Fruit fly (Drosophila melanogaster) whole organism, prepupa: ENCODE data around the gene crn.

ENCODE experiments used
- Blimp-1 ChIP-seq: fragments of 200-800 bp; sonication (Bioruptor generic); optimal IDR thresholded peaks from 3 replicates; lab custom pipeline; 2017; ENCODE audit warnings: missing biosample characterization, missing genetic modification characterization, mild to moderate bottlenecking, moderate library complexity, missing genetic modification reagents
- CG1621 ChIP-seq: fragments of 200-800 bp; sonication (Bioruptor generic); optimal IDR thresholded peaks from 3 replicates; lab custom pipeline; 2018; ENCODE audit warnings: missing biosample characterization, mild to moderate bottlenecking, missing genetic modification characterization
- CG3032 ChIP-seq: fragments of 200-800 bp; optimal IDR thresholded peaks from 2 replicates; lab custom pipeline; 2019; ENCODE audit warnings: missing biosample characterization, mild to moderate bottlenecking, missing genetic modification characterization, moderate library complexity
- CG32006 ChIP-seq: fragments of 200-800 bp; sonication (Bioruptor generic); optimal IDR thresholded peaks from 3 replicates; lab custom pipeline; 2017; ENCODE audit warnings: missing biosample characterization, mild to moderate bottlenecking, missing genetic modification characterization
- CG34406 ChIP-seq: fragments of 200-800 bp; sonication (Bioruptor generic); optimal IDR thresholded peaks from 3 replicates; lab custom pipeline; 2016; ENCODE audit warnings: missing biosample characterization, missing genetic modification characterization
- CG3919 ChIP-seq: fragments of 200-800 bp; sonication (Bioruptor generic); optimal IDR thresholded peaks from 3 replicates; lab custom pipeline; 2016; ENCODE audit warnings: missing biosample characterization, missing genetic modification characterization
- CG6792 ChIP-seq: fragments of 200-800 bp; sonication (Bioruptor generic); optimal IDR thresholded peaks from 3 replicates; lab custom pipeline; 2016; ENCODE audit warnings: missing biosample characterization, missing genetic modification characterization
- CG6808 ChIP-seq: fragments of 200-800 bp; sonication (Bioruptor generic); optimal IDR thresholded peaks from 3 replicates; lab custom pipeline; 2017; ENCODE audit warnings: missing biosample characterization, missing genetic modification characterization, mild to moderate bottlenecking, moderate library complexity, missing genetic modification reagents
- CG7368 ChIP-seq: fragments of 200-800 bp; sonication (Bioruptor generic); optimal IDR thresholded peaks from 3 replicates; lab custom pipeline; 2016; ENCODE audit warnings: missing biosample characterization, missing genetic modification characterization
- pdm3 ChIP-seq: fragments of 200-800 bp; sonication (Bioruptor generic); optimal IDR thresholded peaks from 3 replicates; lab custom pipeline; 2016; ENCODE audit warnings: missing biosample characterization, missing genetic modification characterization
- salr ChIP-seq, 2 experiments: fragments of 200-800 bp; sonication (Bioruptor generic); optimal IDR thresholded peaks; 3 replicates each; lab custom pipeline; 2016 to 2018; ENCODE audit warnings: missing biosample characterization in 2 of 2, missing genetic modification characterization in 2 of 2, mild to moderate bottlenecking in 1 of 2
- spab ChIP-seq: fragments of 200-800 bp; sonication (Bioruptor generic); optimal IDR thresholded peaks from 2 replicates; lab custom pipeline; 2017; ENCODE audit warnings: missing biosample characterization, mild to moderate bottlenecking, missing genetic modification characterization, missing genetic modification reagents

DNA sequence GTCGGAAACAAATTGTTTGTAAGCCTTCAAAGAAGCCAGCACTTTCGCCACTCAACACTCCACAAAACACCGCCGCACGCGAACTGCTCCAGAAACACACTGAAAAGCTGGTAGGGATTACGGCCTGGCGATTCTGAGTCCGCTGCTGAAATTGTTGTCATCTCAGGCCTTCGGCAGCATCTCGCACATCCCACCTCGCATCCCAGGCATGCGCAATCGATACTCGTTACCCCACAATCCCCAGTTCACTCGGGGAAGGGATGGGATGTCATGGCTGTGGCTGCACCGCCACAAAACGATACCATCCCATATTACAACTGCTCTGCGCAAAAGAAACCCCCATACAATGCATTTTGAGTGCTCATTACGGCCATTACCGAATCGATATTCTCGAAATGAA is 10.0 kb upstream of the crn start, which contains the start of gene CG3078:
- no peak for TF ChIP-seq CG6792 (GFP tag; lab: Kevin White, UChicago)
- TF ChIP-seq CG1621 (tag; lab: Kevin White, UChicago) = no peak
- no peak for TF ChIP-seq CG3919
- TF ChIP-seq Blimp-1 (GFP tag; lab: Kevin White, UChicago) = no peak
- no peak for TF ChIP-seq CG34406 (GFP tag; lab: Kevin White, UChicago)
- no peak for TF ChIP-seq CG3032
- TF ChIP-seq pdm3 (GFP tag; lab: Kevin White, UChicago) = no peak
- TF ChIP-seq CG6808 = no peak
- TF ChIP-seq salr (GFP tag; optimal IDR thresholded peaks at IDR 0.05; lab: Kevin White, UChicago) = no peak
- TF ChIP-seq spab (GFP tag; lab: Kevin White, UChicago) = no peak
- no peak for TF ChIP-seq CG7368 (GFP tag; lab: Kevin White, UChicago)
- no peak for TF ChIP-seq CG32006 (GFP tag; lab: Kevin White, UChicago)
